Fruit fly (Drosophila melanogaster): ENCODE measurements around the gene CG11668.

- TF ChIP-seq CG1620 (GFP tag; optimal IDR thresholded peaks at IDR 0.05) (no peak), Crg-1 (GFP tag; optimal IDR thresholded peaks at IDR 0.05) (no peak), CG14711 (tag; optimal IDR thresholded peaks at IDR 0.05) (no peak), tj (GFP tag; optimal IDR thresholded peaks at IDR 0.05) (no peak), ovo (GFP tag; optimal IDR thresholded peaks at IDR 0.05) (no peak), Hr96 (GFP tag; optimal IDR thresholded peaks at IDR 0.05) (no peak), CG5204 (GFP tag; optimal IDR thresholded peaks at IDR 0.05) (no peak), CG7045 (GFP tag; optimal IDR thresholded peaks at IDR 0.05) (no peak), cic (GFP tag; optimal IDR thresholded peaks at IDR 0.05) (no peak), toe (GFP tag; optimal IDR thresholded peaks at IDR 0.05) (no peak)
These were observed 5.7 kb downstream of the CG11668 start, which contains the start of gene CG45122 for dm6 chr3R:13043857-13044256.

All from whole organism, adult.